Fruit fly (Drosophila melanogaster): ENCODE measurements around the gene CG14431.

CG14431 gene

dm6 chrX:6866764-6867163, 41.3 kb upstream of the CG14431 start:
- peak; percentile 31 for TF ChIP-seq Vsx2 (GFP tag; optimal IDR thresholded peaks at IDR 0.05; ENCODE audit: partially characterized antibody)
- no peak for TF ChIP-seq Dfd (GFP tag; optimal IDR thresholded peaks at IDR 0.05)
- no peak for TF ChIP-seq sage (GFP tag; optimal IDR thresholded peaks at IDR 0.05)
- TF ChIP-seq woc (GFP tag; optimal IDR thresholded peaks at IDR 0.05): peak; percentile 31

dm6 chrX:6867175-6868023, 40.7 kb upstream of the CG14431 start, which contains the start of gene CG14434:
CG14434 (minus strand) TSS chrX:6867194.
- TF ChIP-seq OdsH (GFP tag; optimal IDR thresholded peaks at IDR 0.05): peak; percentile 57
- no peak for TF ChIP-seq jim (GFP tag; optimal IDR thresholded peaks at IDR 0.05)
- peak; percentile 40 for TF ChIP-seq h (GFP tag; optimal IDR thresholded peaks at IDR 0.05)
- TF ChIP-seq Sp1 (GFP tag; optimal IDR thresholded peaks at IDR 0.05): peak; percentile 75
- peak in 1 of 2 experiments; percentile 77 for TF ChIP-seq foxo (GFP tag; optimal IDR thresholded peaks at IDR 0.05)
- TF ChIP-seq dsf (GFP tag; optimal IDR thresholded peaks at IDR 0.05; ENCODE audit: borderline replicate concordance): no peak
- TF ChIP-seq ey (GFP tag; optimal IDR thresholded peaks at IDR 0.05): peak; percentile 41
- TF ChIP-seq Hr83 (GFP tag; optimal IDR thresholded peaks at IDR 0.05; ENCODE audit: poor library complexity, severe bottlenecking): no peak
- peak; percentile 4 for TF ChIP-seq Jra (GFP tag; optimal IDR thresholded peaks at IDR 0.05)
- peak; percentile 62 for TF ChIP-seq HLH106 (tag; optimal IDR thresholded peaks at IDR 0.05)
- TF ChIP-seq tai (GFP tag; optimal IDR thresholded peaks at IDR 0.05): peak; percentile 37
- peak; percentile 41 for TF ChIP-seq sv (GFP tag; optimal IDR thresholded peaks at IDR 0.05)
- TF ChIP-seq CG9705 (GFP tag; optimal IDR thresholded peaks at IDR 0.05): no peak
- TF ChIP-seq pan (optimal IDR thresholded peaks at IDR 0.05): no peak
- peak; percentile 49 for TF ChIP-seq rgr (GFP tag; optimal IDR thresholded peaks at IDR 0.05)
- peak; percentile 20 for TF ChIP-seq br (GFP tag; optimal IDR thresholded peaks at IDR 0.05)
- no peak for TF ChIP-seq N (GFP tag; optimal IDR thresholded peaks at IDR 0.05)
- TF ChIP-seq dmrt93B (GFP tag; optimal IDR thresholded peaks at IDR 0.05): peak; percentile 70
- peak; percentile 62 for TF ChIP-seq woc (GFP tag; optimal IDR thresholded peaks at IDR 0.05)
- no peak for TF ChIP-seq Hnf4 (GFP tag; optimal IDR thresholded peaks at IDR 0.05)
- no peak for TF ChIP-seq Dif (GFP tag; optimal IDR thresholded peaks at IDR 0.05; ENCODE audit: partially characterized antibody)
- TF ChIP-seq fru (GFP tag; optimal IDR thresholded peaks at IDR 0.05): peak; percentile 71
- TF ChIP-seq Hr78 (GFP tag; optimal IDR thresholded peaks at IDR 0.05): no peak

dm6 chrX:6868024-6868628, 40.0 kb upstream of the CG14431 start:
- TF ChIP-seq rgr (GFP tag; optimal IDR thresholded peaks at IDR 0.05): no peak
- TF ChIP-seq ey (GFP tag; optimal IDR thresholded peaks at IDR 0.05): no peak
- TF ChIP-seq dmrt93B (GFP tag; optimal IDR thresholded peaks at IDR 0.05): no peak
- peak in 1 of 2 experiments; percentile 52 for TF ChIP-seq dl (GFP tag; optimal IDR thresholded peaks at IDR 0.05; ENCODE audit: insufficient read depth in 1 of 2, partially characterized antibody in 2 of 2)
- no peak for TF ChIP-seq Vsx2 (GFP tag; optimal IDR thresholded peaks at IDR 0.05; ENCODE audit: partially characterized antibody)
- TF ChIP-seq Rel (GFP tag; optimal IDR thresholded peaks at IDR 0.05): no peak
- peak; percentile 40 for TF ChIP-seq Rel (tag; optimal IDR thresholded peaks at IDR 0.05)
- no peak for TF ChIP-seq brk (GFP tag; optimal IDR thresholded peaks at IDR 0.05)
- peak; percentile 90 for TF ChIP-seq psq (GFP tag; optimal IDR thresholded peaks at IDR 0.05)
- no peak for TF ChIP-seq br (GFP tag; optimal IDR thresholded peaks at IDR 0.05)
- no peak for TF ChIP-seq usp (GFP tag; optimal IDR thresholded peaks at IDR 0.05)
- TF ChIP-seq Hnf4 (GFP tag; optimal IDR thresholded peaks at IDR 0.05): no peak
- peak; percentile 42 for TF ChIP-seq jim (GFP tag; optimal IDR thresholded peaks at IDR 0.05)
- TF ChIP-seq CrebA (GFP tag; optimal IDR thresholded peaks at IDR 0.05; ENCODE audit: borderline replicate concordance): no peak
- no peak for TF ChIP-seq pan (optimal IDR thresholded peaks at IDR 0.05)
- TF ChIP-seq Sp1 (GFP tag; optimal IDR thresholded peaks at IDR 0.05): peak; percentile 52
- TF ChIP-seq h (GFP tag; optimal IDR thresholded peaks at IDR 0.05): no peak
- TF ChIP-seq foxo (GFP tag; optimal IDR thresholded peaks at IDR 0.05): no peak
- no peak for TF ChIP-seq GATAd (GFP tag; optimal IDR thresholded peaks at IDR 0.05)
- peak; percentile 68 for TF ChIP-seq Dif (GFP tag; optimal IDR thresholded peaks at IDR 0.05; ENCODE audit: partially characterized antibody)
